Worm (Caenorhabditis elegans) whole organism, young adult: Measurements from ENCODE around the gene mboa-2.

ENCODE experiments used
- B0019.2 ChIP-seq: fragments of 200-800 bp; sonication (Bioruptor generic); conservative IDR thresholded peaks from 2 replicates; pipeline ENCODE4 v1.3.6; 2022; ENCODE audit warnings: missing genetic modification reagents, missing genetic modification characterization, missing compliant biosample characterization
- B0035.1 ChIP-seq: sonication (generic microtip); optimal IDR thresholded peaks from 2 replicates; lab custom pipeline; 2016; ENCODE audit warnings: missing genetic modification characterization, mild to moderate bottlenecking, missing compliant biosample characterization, missing genotype, missing genetic modification reagents
- C06A6.2 ChIP-seq: fragments of 200-800 bp; sonication (Bioruptor generic); conservative IDR thresholded peaks from 2 replicates; pipeline ENCODE4 v1.3.6; 2022; ENCODE audit warnings: missing genetic modification characterization, missing compliant biosample characterization
- F23B12.7 ChIP-seq: sonication (generic microtip); optimal IDR thresholded peaks from 2 replicates; lab custom pipeline; 2017; ENCODE audit warnings: missing genetic modification characterization, mild to moderate bottlenecking, missing compliant biosample characterization, antibody characterized with exemption, moderate library complexity; ENCODE audit not compliant: insufficient read depth
- F33H1.4 ChIP-seq: fragments of 200-800 bp; sonication (Bioruptor generic); IDR thresholded peaks from 2 replicates; pipeline ENCODE4 v1.3.6; 2022; ENCODE audit warnings: missing genetic modification reagents, missing genetic modification characterization, missing compliant biosample characterization
- F39B2.1 ChIP-seq: fragments of 200-800 bp; sonication (Bioruptor generic); IDR thresholded peaks from 2 replicates; pipeline ENCODE4 v1.3.6; 2022; ENCODE audit warnings: missing genetic modification reagents, missing genetic modification characterization, missing compliant biosample characterization
- F49E8.2 ChIP-seq: sonication (generic microtip); optimal IDR thresholded peaks from 3 replicates; lab custom pipeline; 2017; ENCODE audit warnings: missing genetic modification characterization, mild to moderate bottlenecking, missing compliant biosample characterization, antibody characterized with exemption, moderate library complexity; ENCODE audit not compliant: insufficient read depth
- F55B11.4 ChIP-seq: sonication (generic microtip); optimal IDR thresholded peaks from 2 replicates; lab custom pipeline; 2016; ENCODE audit warnings: missing compliant biosample characterization, missing genetic modification characterization, borderline replicate concordance; ENCODE audit not compliant: insufficient read depth
- F57C9.4 ChIP-seq: sonication (generic microtip); optimal IDR thresholded peaks from 2 replicates; lab custom pipeline; 2017; ENCODE audit warnings: mild to moderate bottlenecking, missing genetic modification characterization, missing compliant biosample characterization
- K12H6.12 ChIP-seq: fragments of 200-800 bp; sonication (Bioruptor generic); optimal IDR thresholded peaks from 2 replicates; lab custom pipeline; 2018; ENCODE audit warnings: mild to moderate bottlenecking, missing genetic modification characterization, missing compliant biosample characterization
- Y53F4B.3 ChIP-seq: fragments of 200-800 bp; sonication (Bioruptor generic); IDR thresholded peaks from 2 replicates; pipeline ENCODE4 v1.3.6; 2022; ENCODE audit warnings: missing genetic modification reagents, missing genetic modification characterization, missing compliant biosample characterization
- Y79H2A.3 ChIP-seq: fragments of 200-800 bp; sonication (Bioruptor generic); conservative IDR thresholded peaks from 2 replicates; pipeline ENCODE4 v1.3.6; 2022; ENCODE audit warnings: missing genetic modification reagents, missing genetic modification characterization, missing compliant biosample characterization
- ZK185.1 ChIP-seq: sonication (generic microtip); optimal IDR thresholded peaks from 2 replicates; lab custom pipeline; 2016; ENCODE audit warnings: mild to moderate bottlenecking, missing genetic modification characterization, missing compliant biosample characterization; ENCODE audit not compliant: poor library complexity, severe bottlenecking
- akir-1 ChIP-seq: fragments of 200-800 bp; sonication (Bioruptor generic); optimal IDR thresholded peaks from 2 replicates; lab custom pipeline; 2018; ENCODE audit warnings: mild to moderate bottlenecking, missing genetic modification characterization, moderate library complexity, missing compliant biosample characterization
- aptf-2 ChIP-seq: fragments of 200-800 bp; sonication (Bioruptor generic); conservative IDR thresholded peaks from 2 replicates; pipeline ENCODE4 v1.3.6; 2022; ENCODE audit warnings: missing genetic modification reagents, missing genetic modification characterization, missing compliant biosample characterization
- attf-5 ChIP-seq: fragments of 200-800 bp; sonication (Bioruptor generic); optimal IDR thresholded peaks from 2 replicates; lab custom pipeline; 2018; ENCODE audit warnings: mild to moderate bottlenecking, missing genetic modification characterization, missing compliant biosample characterization
- cebp-1 ChIP-seq, 2 experiments: fragments of 200-800 bp in 1 of 2; sonication (Bioruptor generic) in 1 of 2; sonication (generic microtip) in 1 of 2; IDR thresholded peaks in 1 of 2; optimal IDR thresholded peaks in 1 of 2; 2 replicates each; pipeline versions ENCODE4 v1.3.6 to Lab custom; 2017 to 2022; ENCODE audit warnings: missing compliant biosample characterization in 2 of 2, missing genetic modification characterization in 2 of 2, mild to moderate bottlenecking in 1 of 2, missing genetic modification reagents in 1 of 2, moderate library complexity in 1 of 2
- ceh-40 ChIP-seq: fragments of 200-800 bp; sonication (Bioruptor generic); IDR thresholded peaks from 2 replicates; pipeline ENCODE4 v1.3.6; 2022; ENCODE audit warnings: missing genetic modification characterization, missing compliant biosample characterization
- ceh-58 ChIP-seq: fragments of 200-800 bp; sonication (Bioruptor generic); IDR thresholded peaks from 2 replicates; pipeline ENCODE4 v1.3.6; 2022; ENCODE audit warnings: missing genetic modification characterization, missing compliant biosample characterization
- egl-18 ChIP-seq: fragments of 200-800 bp; sonication (Bioruptor generic); IDR thresholded peaks from 2 replicates; pipeline ENCODE4 v1.3.6; 2022; ENCODE audit warnings: missing genetic modification reagents, missing genetic modification characterization, missing compliant biosample characterization
- egl-44 ChIP-seq: fragments of 200-800 bp; sonication (Bioruptor generic); IDR thresholded peaks from 2 replicates; pipeline ENCODE4 v1.3.6; 2022; ENCODE audit warnings: missing genetic modification reagents, missing genetic modification characterization, missing compliant biosample characterization
- ets-4 ChIP-seq: fragments of 200-800 bp; sonication (Bioruptor generic); optimal IDR thresholded peaks from 2 replicates; lab custom pipeline; 2018; ENCODE audit warnings: mild to moderate bottlenecking, missing genetic modification characterization, missing compliant biosample characterization
- hmg-1.2 ChIP-seq: fragments of 200-800 bp; sonication (Bioruptor generic); IDR thresholded peaks from 2 replicates; pipeline ENCODE4 v1.3.6; 2022; ENCODE audit warnings: missing genetic modification reagents, missing genetic modification characterization, missing compliant biosample characterization
- hmg-20 ChIP-seq: fragments of 200-800 bp; sonication (Bioruptor generic); IDR thresholded peaks from 2 replicates; pipeline ENCODE4 v1.3.6; 2022; ENCODE audit warnings: missing genetic modification reagents, missing genetic modification characterization, missing compliant biosample characterization
- hrde-1 ChIP-seq: sonication (generic microtip); optimal IDR thresholded peaks from 2 replicates; lab custom pipeline; 2016; ENCODE audit warnings: missing genetic modification characterization, mild to moderate bottlenecking, missing compliant biosample characterization, moderate library complexity, missing genotype, missing genetic modification reagents, borderline replicate concordance
- lin-35 ChIP-seq, 3 experiments: fragments of 150-350 bp in 2 of 3; sonication (generic microtip) in 1 of 3; optimal IDR thresholded peaks; 2 replicates each; lab custom pipeline; 2014 to 2018; ENCODE audit warnings: missing biosample characterization in 3 of 3, missing genetic modification characterization in 3 of 3, missing genetic modification reagents in 3 of 3
- lin-54 ChIP-seq: fragments of 200-800 bp; sonication (Bioruptor generic); optimal IDR thresholded peaks from 2 replicates; lab custom pipeline; 2018; ENCODE audit warnings: mild to moderate bottlenecking, missing genetic modification characterization, missing compliant biosample characterization
- madf-3 ChIP-seq: fragments of 200-800 bp; sonication (Bioruptor generic); IDR thresholded peaks from 2 replicates; pipeline ENCODE4 v1.3.6; 2022; ENCODE audit warnings: missing genetic modification reagents, missing genetic modification characterization, missing compliant biosample characterization
- mel-28 ChIP-seq: sonication (generic microtip); optimal IDR thresholded peaks from 2 replicates; lab custom pipeline; 2016; ENCODE audit warnings: borderline replicate concordance, mild to moderate bottlenecking, missing genetic modification characterization, missing compliant biosample characterization
- nfya-2 ChIP-seq: fragments of 200-800 bp; sonication (Bioruptor generic); IDR thresholded peaks from 2 replicates; pipeline ENCODE4 v1.3.6; 2022; ENCODE audit warnings: missing genetic modification reagents, missing genetic modification characterization, missing compliant biosample characterization
- nfyb-1 ChIP-seq: fragments of 200-800 bp; sonication (Bioruptor generic); IDR thresholded peaks from 2 replicates; pipeline ENCODE4 v1.3.6; 2022; ENCODE audit warnings: missing genetic modification reagents, missing genetic modification characterization, missing compliant biosample characterization
- pbrm-1 ChIP-seq: fragments of 200-800 bp; sonication (Bioruptor generic); IDR thresholded peaks from 2 replicates; pipeline ENCODE4 v1.3.6; 2022; ENCODE audit warnings: missing genetic modification reagents, missing genetic modification characterization, missing compliant biosample characterization
- rcor-1 ChIP-seq: fragments of 200-800 bp; sonication (Bioruptor generic); IDR thresholded peaks from 2 replicates; pipeline ENCODE4 v1.3.6; 2022; ENCODE audit warnings: missing genetic modification reagents, missing genetic modification characterization, missing compliant biosample characterization
- rec-8 ChIP-seq, 2 experiments: sonication (generic microtip); optimal IDR thresholded peaks; 2 replicates each; lab custom pipeline; 2016; ENCODE audit warnings: mild to moderate bottlenecking in 2 of 2, missing genetic modification characterization in 2 of 2, missing genetic modification reagents in 2 of 2, missing genotype in 2 of 2, missing biosample characterization in 1 of 2, missing compliant biosample characterization in 1 of 2, moderate library complexity in 1 of 2
- repo-1 ChIP-seq: sonication (generic microtip); optimal IDR thresholded peaks from 2 replicates; lab custom pipeline; 2017; ENCODE audit warnings: mild to moderate bottlenecking, missing genetic modification characterization, missing compliant biosample characterization
- sea-2 ChIP-seq: fragments of 200-800 bp; sonication (Bioruptor generic); IDR thresholded peaks from 2 replicates; pipeline ENCODE4 v1.3.6; 2022; ENCODE audit warnings: missing genetic modification characterization, missing compliant biosample characterization
- snpc-1.1 ChIP-seq: sonication (generic microtip); optimal IDR thresholded peaks from 2 replicates; lab custom pipeline; 2017; ENCODE audit warnings: missing genetic modification characterization, mild to moderate bottlenecking, missing compliant biosample characterization, antibody characterized with exemption, moderate library complexity, missing genotype, missing genetic modification reagents; ENCODE audit not compliant: insufficient read depth
- snpc-4 ChIP-seq, 5 experiments: fragments of 150-350 bp in 1 of 5; sonication (generic microtip) in 4 of 5; optimal IDR thresholded peaks; 2 replicates each; lab custom pipeline; 2014 to 2018; ENCODE audit warnings: missing genetic modification characterization in 5 of 5, missing biosample characterization in 3 of 5, antibody characterized with exemption in 2 of 5, mild to moderate bottlenecking in 2 of 5, missing compliant biosample characterization in 2 of 5, missing genotype in 2 of 5, moderate library complexity in 2 of 5, missing genetic modification reagents in 1 of 5
- sptf-2 ChIP-seq: fragments of 200-800 bp; sonication (Bioruptor generic); optimal IDR thresholded peaks from 2 replicates; lab custom pipeline; 2018; ENCODE audit warnings: mild to moderate bottlenecking, missing genetic modification characterization, missing compliant biosample characterization
- tbp1 ChIP-seq: fragments of 200-800 bp; sonication (Bioruptor generic); optimal IDR thresholded peaks from 2 replicates; lab custom pipeline; 2018; ENCODE audit warnings: mild to moderate bottlenecking, missing genetic modification characterization, missing compliant biosample characterization
- unc-130 ChIP-seq: sonication (generic microtip); optimal IDR thresholded peaks from 2 replicates; lab custom pipeline; 2016; ENCODE audit warnings: missing genetic modification reagents, missing genetic modification characterization, missing compliant biosample characterization
- unc-62 ChIP-seq: fragments of 150-350 bp; optimal IDR thresholded peaks from 2 replicates; lab custom pipeline; 2014; ENCODE audit warnings: missing biosample characterization, missing genetic modification reagents, missing genetic modification characterization
- zim-3 ChIP-seq: sonication (generic microtip); optimal IDR thresholded peaks from 2 replicates; lab custom pipeline; 2017; ENCODE audit warnings: mild to moderate bottlenecking, missing genetic modification characterization, moderate library complexity, missing compliant biosample characterization
- ztf-18 ChIP-seq: sonication (generic microtip); optimal IDR thresholded peaks from 2 replicates; lab custom pipeline; 2016; ENCODE audit warnings: missing genotype, mild to moderate bottlenecking, missing genetic modification characterization, missing compliant biosample characterization
- ztf-22 ChIP-seq: fragments of 200-800 bp; sonication (Bioruptor generic); optimal IDR thresholded peaks from 2 replicates; lab custom pipeline; 2018; ENCODE audit warnings: mild to moderate bottlenecking, missing genetic modification characterization, moderate library complexity, missing compliant biosample characterization
- ztf-25 ChIP-seq: fragments of 200-800 bp; sonication (Bioruptor generic); IDR thresholded peaks from 2 replicates; pipeline ENCODE4 v1.3.6; 2022; ENCODE audit warnings: missing genetic modification reagents, missing genetic modification characterization, missing compliant biosample characterization

The mboa-2 gene

DNA sequence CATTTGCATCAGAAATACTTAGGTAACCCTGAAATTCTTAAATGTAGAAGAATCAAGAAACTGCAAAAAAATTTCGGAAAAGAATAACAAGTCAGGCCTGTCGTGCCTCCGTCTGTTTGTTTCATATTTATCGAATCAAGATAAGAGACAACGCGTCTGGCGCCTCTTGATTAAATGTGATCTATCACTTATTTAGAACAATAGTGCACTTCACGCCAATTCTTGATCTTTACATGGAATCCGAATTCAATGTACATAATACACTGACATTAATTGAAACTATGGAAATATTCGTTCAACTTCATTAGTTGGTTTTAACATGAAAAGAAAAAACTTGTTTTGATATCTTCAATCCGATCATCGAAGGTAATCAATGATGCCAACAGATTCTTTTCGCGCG lies at the start of gene mboa-2:
Gene mboa-2, minus strand, starts transcription at position 28 of the 400 bp plus-strand sequence.
- no peak for TF ChIP-seq sptf-2 (GFP tag; lab: Kevin White, UChicago)
- peak; percentile 5 for TF ChIP-seq ZK185.1 (tag; lab: Kevin White, UChicago)
- TF ChIP-seq hrde-1 = peak; percentile 57
- TF ChIP-seq ztf-22 (GFP tag; lab: Kevin White, UChicago) = no peak
- no peak for TF ChIP-seq Y53F4B.3 (GFP tag; lab: Robert Waterston, UW)
- no peak for TF ChIP-seq madf-3 (GFP tag; lab: Robert Waterston, UW)
- TF ChIP-seq K12H6.12 (tag; lab: Kevin White, UChicago) = no peak
- peak; percentile 77 for TF ChIP-seq repo-1 (tag; lab: Kevin White, UChicago)
- TF ChIP-seq rcor-1 (GFP tag; lab: Robert Waterston, UW) = no peak; the same call in 1 of the 2 replicates
- 0 out of 2 replicates have a peak, but pooled peaks have one; percentile 45 for TF ChIP-seq nfya-2 (GFP tag; lab: Robert Waterston, UW)
- TF ChIP-seq unc-62 (GFP tag; lab: Kevin White, UChicago) = no peak
- no peak for TF ChIP-seq hmg-20 (GFP tag; lab: Robert Waterston, UW)
- no peak; the same call in 1 of the 2 replicates for TF ChIP-seq pbrm-1 (GFP tag; lab: Robert Waterston, UW)
- TF ChIP-seq F49E8.2 = no peak
- no peak for TF ChIP-seq unc-130 (GFP tag; lab: Kevin White, UChicago)
- no peak for TF ChIP-seq aptf-2 (GFP tag; lab: Robert Waterston, UW)
- TF ChIP-seq hmg-1.2 (GFP tag; lab: Robert Waterston, UW) = peak; percentile 40
- TF ChIP-seq F55B11.4 = no peak
- no peak for TF ChIP-seq mel-28
- no peak for TF ChIP-seq snpc-1.1 (tag; lab: Kevin White, UChicago)
- peak; percentile 1 for TF ChIP-seq lin-54
- no peak for TF ChIP-seq tbp1 (GFP tag; lab: Kevin White, UChicago)
- TF ChIP-seq Y79H2A.3 (GFP tag; lab: Robert Waterston, UW) = no peak
- no peak for TF ChIP-seq egl-44 (GFP tag; lab: Robert Waterston, UW)
- TF ChIP-seq C06A6.2 (GFP tag; lab: Robert Waterston, UW) = no peak
- no peak for TF ChIP-seq F57C9.4 (tag; lab: Kevin White, UChicago)
- no peak for TF ChIP-seq snpc-4 (GFP tag; optimal IDR thresholded peaks at IDR 0.05; lab: Kevin White, UChicago)
- peak in 2 of 4 experiments; percentile 49 to 63 for TF ChIP-seq snpc-4 (tag; optimal IDR thresholded peaks at IDR 0.05; lab: Kevin White, UChicago)
- TF ChIP-seq F33H1.4 (GFP tag; lab: Robert Waterston, UW) = no peak
- TF ChIP-seq attf-5 (GFP tag; lab: Kevin White, UChicago) = no peak
- no peak for TF ChIP-seq F23B12.7 (tag; lab: Kevin White, UChicago)
- no peak for TF ChIP-seq ceh-58 (GFP tag; lab: Robert Waterston, UW)
- TF ChIP-seq ceh-40 = no peak
- no peak for TF ChIP-seq sea-2
- TF ChIP-seq ztf-18 (tag; lab: Kevin White, UChicago) = no peak
- no peak for TF ChIP-seq B0035.1 (tag; lab: Kevin White, UChicago)
- TF ChIP-seq ets-4 (GFP tag; lab: Kevin White, UChicago) = no peak
- TF ChIP-seq F39B2.1 (GFP tag; lab: Robert Waterston, UW) = no peak
- peak; percentile 75 for TF ChIP-seq nfyb-1
- TF ChIP-seq zim-3 (tag; lab: Kevin White, UChicago) = no peak
- no peak for TF ChIP-seq cebp-1 (GFP tag; IDR thresholded peaks at IDR 0.05; lab: Robert Waterston, UW)
- peak; percentile 28 for TF ChIP-seq cebp-1 (tag; optimal IDR thresholded peaks at IDR 0.05; lab: Kevin White, UChicago)
- TF ChIP-seq akir-1 (GFP tag; lab: Kevin White, UChicago) = no peak
- no peak for TF ChIP-seq ztf-25 (GFP tag; lab: Robert Waterston, UW)
- no peak for TF ChIP-seq rec-8 (tag; optimal IDR thresholded peaks at IDR 0.05; lab: Kevin White, UChicago)
- TF ChIP-seq lin-35 (GFP tag; optimal IDR thresholded peaks at IDR 0.05; lab: Kevin White, UChicago) = peak in 1 of 3 experiments; percentile 48
- TF ChIP-seq egl-18 = no peak
- no peak for TF ChIP-seq B0019.2 (GFP tag; lab: Robert Waterston, UW)
